Worm (Caenorhabditis elegans): Measurements from ENCODE around the gene col-131.

Gene col-131

ce11 chrIV:13067200-13067599, at the start of gene col-131:
TSS of gene col-131 (minus strand) at chrIV:13067300.
- TF ChIP-seq cog-1 (tag; optimal IDR thresholded peaks at IDR 0.05) (no peak), ztf-23 (GFP tag; IDR thresholded peaks at IDR 0.05) (no peak), klf-2 (GFP tag; conservative IDR thresholded peaks at IDR 0.05) (no peak), ref-1 (GFP tag; conservative IDR thresholded peaks at IDR 0.05) (no peak), ztf-29 (GFP tag; IDR thresholded peaks at IDR 0.05) (no peak), T22C8.4 (GFP tag; IDR thresholded peaks at IDR 0.05) (no peak), tab-1 (GFP tag; IDR thresholded peaks at IDR 0.05) (no peak), flt-1 (GFP tag; IDR thresholded peaks at IDR 0.05) (no peak), med-1 (GFP tag; optimal IDR thresholded peaks at IDR 0.05; ENCODE audit: insufficient read depth) (no peak)

ce11 chrIV:13116679-13117078, 49.6 kb upstream of the col-131 start:
- TF ChIP-seq tab-1 (GFP tag; IDR thresholded peaks at IDR 0.05) (no peak), T22C8.4 (GFP tag; IDR thresholded peaks at IDR 0.05) (no peak), ztf-23 (GFP tag; IDR thresholded peaks at IDR 0.05) (no peak), ztf-29 (GFP tag; IDR thresholded peaks at IDR 0.05) (no peak), klf-2 (GFP tag; conservative IDR thresholded peaks at IDR 0.05) (no peak), flt-1 (GFP tag; IDR thresholded peaks at IDR 0.05) (no peak), ref-1 (GFP tag; conservative IDR thresholded peaks at IDR 0.05) (no peak), med-1 (GFP tag; optimal IDR thresholded peaks at IDR 0.05; ENCODE audit: insufficient read depth) (no peak), cog-1 (tag; optimal IDR thresholded peaks at IDR 0.05) (no peak)

ce11 chrIV:13112982-13113381, 45.9 kb upstream of the col-131 start, which contains the start of gene best-2:
TSS of gene best-2 (minus strand) at chrIV:13113082.
- TF ChIP-seq med-1 (GFP tag; optimal IDR thresholded peaks at IDR 0.05; ENCODE audit: insufficient read depth) (no peak), ztf-29 (GFP tag; IDR thresholded peaks at IDR 0.05) (no peak), T22C8.4 (GFP tag; IDR thresholded peaks at IDR 0.05) (no peak), flt-1 (GFP tag; IDR thresholded peaks at IDR 0.05) (no peak), ztf-23 (GFP tag; IDR thresholded peaks at IDR 0.05) (no peak), tab-1 (GFP tag; IDR thresholded peaks at IDR 0.05) (no peak), cog-1 (tag; optimal IDR thresholded peaks at IDR 0.05) (no peak), ref-1 (GFP tag; conservative IDR thresholded peaks at IDR 0.05) (no peak), klf-2 (GFP tag; conservative IDR thresholded peaks at IDR 0.05) (no peak)

ce11 chrIV:13110876-13111275, 43.8 kb upstream of the col-131 start:
- TF ChIP-seq ref-1 (GFP tag; conservative IDR thresholded peaks at IDR 0.05) (no peak), ztf-23 (GFP tag; IDR thresholded peaks at IDR 0.05) (no peak), cog-1 (tag; optimal IDR thresholded peaks at IDR 0.05) (no peak), T22C8.4 (GFP tag; IDR thresholded peaks at IDR 0.05) (no peak), klf-2 (GFP tag; conservative IDR thresholded peaks at IDR 0.05) (no peak), ztf-29 (GFP tag; IDR thresholded peaks at IDR 0.05) (no peak), med-1 (GFP tag; optimal IDR thresholded peaks at IDR 0.05; ENCODE audit: insufficient read depth) (no peak), flt-1 (GFP tag; IDR thresholded peaks at IDR 0.05) (no peak), tab-1 (GFP tag; IDR thresholded peaks at IDR 0.05) (no peak)

DNA sequence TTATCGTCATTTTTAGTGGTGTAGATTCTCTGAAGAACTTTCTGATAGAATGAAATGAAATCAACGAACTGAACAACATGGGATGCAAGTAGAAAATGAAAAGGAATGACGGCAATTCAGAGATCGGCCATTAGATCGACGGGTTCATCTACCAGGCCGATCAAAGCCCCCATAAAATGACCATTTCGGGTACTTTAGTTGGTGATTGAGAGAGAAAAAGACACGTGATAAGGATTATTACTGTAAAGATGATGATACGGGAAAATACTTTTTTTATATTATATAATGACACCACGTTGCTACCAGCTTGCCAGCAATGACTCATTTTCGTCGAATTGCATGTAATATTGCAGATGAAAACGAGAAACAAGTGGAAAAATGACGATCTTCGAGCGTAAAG, 42.7 kb upstream of the col-131 start, which contains the start of gene best-1:
Gene best-1 (minus strand): TSS at position 29 of the 400 bp plus-strand sequence.
- TF ChIP-seq ref-1 (GFP tag; conservative IDR thresholded peaks at IDR 0.05): no peak
- no peak for TF ChIP-seq cog-1 (tag; optimal IDR thresholded peaks at IDR 0.05)
- TF ChIP-seq tab-1 (GFP tag; IDR thresholded peaks at IDR 0.05): no peak
- no peak for TF ChIP-seq klf-2 (GFP tag; conservative IDR thresholded peaks at IDR 0.05)
- no peak for TF ChIP-seq ztf-29 (GFP tag; IDR thresholded peaks at IDR 0.05)
- TF ChIP-seq ztf-23 (GFP tag; IDR thresholded peaks at IDR 0.05): no peak
- no peak for TF ChIP-seq med-1 (GFP tag; optimal IDR thresholded peaks at IDR 0.05; ENCODE audit: insufficient read depth)
- TF ChIP-seq flt-1 (GFP tag; IDR thresholded peaks at IDR 0.05): no peak
- TF ChIP-seq T22C8.4 (GFP tag; IDR thresholded peaks at IDR 0.05): no peak

ce11 chrIV:13108430-13108829, 41.3 kb upstream of the col-131 start:
- TF ChIP-seq flt-1 (GFP tag; IDR thresholded peaks at IDR 0.05): no peak
- TF ChIP-seq med-1 (GFP tag; optimal IDR thresholded peaks at IDR 0.05; ENCODE audit: insufficient read depth): no peak
- no peak for TF ChIP-seq cog-1 (tag; optimal IDR thresholded peaks at IDR 0.05)
- TF ChIP-seq klf-2 (GFP tag; conservative IDR thresholded peaks at IDR 0.05): no peak
- no peak for TF ChIP-seq T22C8.4 (GFP tag; IDR thresholded peaks at IDR 0.05)
- no peak for TF ChIP-seq tab-1 (GFP tag; IDR thresholded peaks at IDR 0.05)
- TF ChIP-seq ztf-29 (GFP tag; IDR thresholded peaks at IDR 0.05): no peak
- TF ChIP-seq ref-1 (GFP tag; conservative IDR thresholded peaks at IDR 0.05): no peak
- no peak for TF ChIP-seq ztf-23 (GFP tag; IDR thresholded peaks at IDR 0.05)

ce11 chrIV:13107359-13107758, 40.3 kb upstream of the col-131 start, which contains the start of gene B0564.2:
TSS of gene B0564.2 (plus strand) at chrIV:13107659.
- no peak for TF ChIP-seq ztf-29 (GFP tag; IDR thresholded peaks at IDR 0.05)
- no peak for TF ChIP-seq ztf-23 (GFP tag; IDR thresholded peaks at IDR 0.05)
- TF ChIP-seq tab-1 (GFP tag; IDR thresholded peaks at IDR 0.05): no peak
- no peak for TF ChIP-seq T22C8.4 (GFP tag; IDR thresholded peaks at IDR 0.05)
- TF ChIP-seq cog-1 (tag; optimal IDR thresholded peaks at IDR 0.05): no peak
- no peak for TF ChIP-seq flt-1 (GFP tag; IDR thresholded peaks at IDR 0.05)
- TF ChIP-seq ref-1 (GFP tag; conservative IDR thresholded peaks at IDR 0.05): no peak

ce11 chrIV:13104900-13105299, 37.8 kb upstream of the col-131 start, which contains the start of gene rde-11:
TSS of gene rde-11 (plus strand) at chrIV:13105200.
- no peak for TF ChIP-seq T22C8.4 (GFP tag; IDR thresholded peaks at IDR 0.05)
- TF ChIP-seq ztf-29 (GFP tag; IDR thresholded peaks at IDR 0.05): no peak
- TF ChIP-seq flt-1 (GFP tag; IDR thresholded peaks at IDR 0.05): no peak
- TF ChIP-seq ztf-23 (GFP tag; IDR thresholded peaks at IDR 0.05): no peak
- no peak for TF ChIP-seq med-1 (GFP tag; optimal IDR thresholded peaks at IDR 0.05; ENCODE audit: insufficient read depth)
- no peak for TF ChIP-seq klf-2 (GFP tag; conservative IDR thresholded peaks at IDR 0.05)
- no peak for TF ChIP-seq cog-1 (tag; optimal IDR thresholded peaks at IDR 0.05)
- no peak for TF ChIP-seq tab-1 (GFP tag; IDR thresholded peaks at IDR 0.05)
- no peak for TF ChIP-seq ref-1 (GFP tag; conservative IDR thresholded peaks at IDR 0.05)

DNA sequence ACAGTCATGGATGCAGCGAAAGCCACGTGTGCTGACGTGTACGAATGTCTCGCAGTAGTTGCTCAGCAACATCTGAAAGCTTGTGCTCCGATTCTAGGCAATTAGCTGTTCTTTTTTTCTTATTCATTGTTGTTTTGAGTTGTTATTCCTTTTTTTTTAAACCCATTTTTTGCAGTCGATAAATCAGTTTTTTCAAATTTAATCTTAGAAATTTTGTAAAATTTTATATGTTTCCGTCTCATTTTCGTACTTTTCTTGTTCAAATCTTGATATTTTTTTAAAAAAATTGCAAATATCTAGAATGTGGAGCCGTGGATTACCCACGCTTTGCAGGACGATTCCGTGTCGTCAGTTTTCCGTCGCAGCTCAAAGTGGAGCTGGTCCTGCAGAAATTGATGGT, 33.3 kb upstream of the col-131 start, which contains the start of gene fask-1:
Gene fask-1 (plus strand): TSS at position 301 of the 400 bp plus-strand sequence.
- TF ChIP-seq flt-1 (GFP tag; IDR thresholded peaks at IDR 0.05) (no peak), ztf-29 (GFP tag; IDR thresholded peaks at IDR 0.05) (no peak), klf-2 (GFP tag; conservative IDR thresholded peaks at IDR 0.05) (no peak), T22C8.4 (GFP tag; IDR thresholded peaks at IDR 0.05) (no peak), cog-1 (tag; optimal IDR thresholded peaks at IDR 0.05) (no peak), med-1 (GFP tag; optimal IDR thresholded peaks at IDR 0.05; ENCODE audit: insufficient read depth) (no peak), tab-1 (GFP tag; IDR thresholded peaks at IDR 0.05) (no peak), ref-1 (GFP tag; conservative IDR thresholded peaks at IDR 0.05) (no peak)
